Fruit fly (Drosophila melanogaster) whole organism, prepupa: ENCODE data around the gene HIPP1.

ENCODE experiments used
- Blimp-1 ChIP-seq: fragments of 200-800 bp; sonication (Bioruptor generic); optimal IDR thresholded peaks from 3 replicates; lab custom pipeline; 2017; ENCODE audit warnings: missing biosample characterization, missing genetic modification characterization, mild to moderate bottlenecking, moderate library complexity, missing genetic modification reagents
- CG11294 ChIP-seq: fragments of 200-800 bp; sonication (Bioruptor generic); IDR thresholded peaks from 2 replicates; pipeline ENCODE4 v1.3.6; 2022; ENCODE audit warnings: missing biosample characterization, missing genetic modification characterization
- CG11762 ChIP-seq: fragments of 200-800 bp; sonication (Bioruptor generic); optimal IDR thresholded peaks from 3 replicates; lab custom pipeline; 2016; ENCODE audit warnings: missing biosample characterization, missing genetic modification characterization; ENCODE audit not compliant: insufficient read depth
- CG11902 ChIP-seq: fragments of 200-800 bp; sonication (Bioruptor generic); optimal IDR thresholded peaks from 3 replicates; lab custom pipeline; 2016; ENCODE audit warnings: missing biosample characterization, missing genetic modification characterization
- CG15336 ChIP-seq: fragments of 200-800 bp; sonication (Bioruptor generic); IDR thresholded peaks from 2 replicates; pipeline ENCODE4 v1.3.6; 2022; ENCODE audit warnings: missing biosample characterization, missing genetic modification characterization
- CG1621 ChIP-seq: fragments of 200-800 bp; sonication (Bioruptor generic); optimal IDR thresholded peaks from 3 replicates; lab custom pipeline; 2018; ENCODE audit warnings: missing biosample characterization, mild to moderate bottlenecking, missing genetic modification characterization
- CG31627 ChIP-seq: fragments of 200-800 bp; sonication (Bioruptor generic); optimal IDR thresholded peaks from 3 replicates; lab custom pipeline; 2016; ENCODE audit warnings: missing biosample characterization, missing genetic modification characterization
- CG6276 ChIP-seq: fragments of 200-800 bp; sonication (Bioruptor generic); optimal IDR thresholded peaks from 2 replicates; lab custom pipeline; 2017; ENCODE audit warnings: missing biosample characterization, mild to moderate bottlenecking, missing genetic modification characterization
- CG6792 ChIP-seq: fragments of 200-800 bp; sonication (Bioruptor generic); optimal IDR thresholded peaks from 3 replicates; lab custom pipeline; 2016; ENCODE audit warnings: missing biosample characterization, missing genetic modification characterization
- CG6808 ChIP-seq: fragments of 200-800 bp; sonication (Bioruptor generic); optimal IDR thresholded peaks from 3 replicates; lab custom pipeline; 2017; ENCODE audit warnings: missing biosample characterization, missing genetic modification characterization, mild to moderate bottlenecking, moderate library complexity, missing genetic modification reagents
- CG7368 ChIP-seq: fragments of 200-800 bp; sonication (Bioruptor generic); optimal IDR thresholded peaks from 3 replicates; lab custom pipeline; 2016; ENCODE audit warnings: missing biosample characterization, missing genetic modification characterization
- CG8319 ChIP-seq: fragments of 200-800 bp; sonication (Bioruptor generic); optimal IDR thresholded peaks from 3 replicates; lab custom pipeline; 2016; ENCODE audit warnings: missing biosample characterization, missing genetic modification characterization
- CG9139 ChIP-seq: fragments of 200-800 bp; sonication (Bioruptor generic); optimal IDR thresholded peaks from 3 replicates; lab custom pipeline; 2017; ENCODE audit warnings: missing biosample characterization, mild to moderate bottlenecking, missing genetic modification characterization
- Eip75B ChIP-seq: fragments of 200-800 bp; sonication (Bioruptor generic); optimal IDR thresholded peaks from 3 replicates; lab custom pipeline; 2016; ENCODE audit warnings: missing biosample characterization, missing genetic modification characterization
- Eip78C ChIP-seq: fragments of 200-800 bp; sonication (Bioruptor generic); peaks from one replicate; lab custom pipeline; 2016; ENCODE audit warnings: missing biosample characterization, missing genetic modification characterization
- Eip93F ChIP-seq: fragments of 200-800 bp; sonication (Bioruptor generic); optimal IDR thresholded peaks from 2 replicates; lab custom pipeline; 2016; ENCODE audit warnings: missing biosample characterization, mild to moderate bottlenecking, missing genetic modification characterization
- Ets21C ChIP-seq: fragments of 200-800 bp; sonication (Bioruptor generic); optimal IDR thresholded peaks from 3 replicates; lab custom pipeline; 2016; ENCODE audit warnings: missing biosample characterization, missing genetic modification characterization
- Gug ChIP-seq: fragments of 200-800 bp; sonication (Bioruptor generic); IDR thresholded peaks from 2 replicates; pipeline ENCODE4 v1.3.6; 2022; ENCODE audit warnings: missing biosample characterization, missing genetic modification characterization
- Hr38 ChIP-seq: sonication (Bioruptor generic); optimal IDR thresholded peaks from 2 replicates; lab custom pipeline; 2016; ENCODE audit warnings: missing biosample characterization, missing genetic modification characterization
- Hr39 ChIP-seq: fragments of 200-800 bp; sonication (Bioruptor generic); optimal IDR thresholded peaks from 2 replicates; lab custom pipeline; 2016; ENCODE audit warnings: missing biosample characterization, missing genetic modification characterization
- Met ChIP-seq: fragments of 200-800 bp; sonication (Bioruptor generic); optimal IDR thresholded peaks from 3 replicates; lab custom pipeline; 2016; ENCODE audit warnings: missing biosample characterization, missing genetic modification characterization
- OdsH ChIP-seq: fragments of 200-800 bp; sonication (Bioruptor generic); optimal IDR thresholded peaks from 3 replicates; lab custom pipeline; 2016; ENCODE audit warnings: missing biosample characterization, missing genetic modification characterization
- Sox102F ChIP-seq: fragments of 200-800 bp; sonication (Bioruptor generic); optimal IDR thresholded peaks from 2 replicates; lab custom pipeline; 2016; ENCODE audit warnings: missing biosample characterization, mild to moderate bottlenecking, missing genetic modification characterization
- Sox15 ChIP-seq: fragments of 200-800 bp; sonication (Bioruptor generic); optimal IDR thresholded peaks from 3 replicates; lab custom pipeline; 2016; ENCODE audit warnings: missing biosample characterization, missing genetic modification characterization
- acj6 ChIP-seq: fragments of 200-800 bp; sonication (Bioruptor generic); optimal IDR thresholded peaks from 3 replicates; lab custom pipeline; 2016; ENCODE audit warnings: missing biosample characterization, missing genetic modification characterization
- cyc ChIP-seq: fragments of 200-800 bp; sonication (Bioruptor generic); optimal IDR thresholded peaks from 3 replicates; lab custom pipeline; 2016; ENCODE audit warnings: missing biosample characterization, missing genetic modification characterization
- dsx ChIP-seq: fragments of 200-800 bp; optimal IDR thresholded peaks from 3 replicates; lab custom pipeline; 2019; ENCODE audit warnings: missing biosample characterization, mild to moderate bottlenecking, missing genetic modification characterization, moderate library complexity; ENCODE audit not compliant: poor library complexity, severe bottlenecking
- esn ChIP-seq: fragments of 200-800 bp; sonication (Bioruptor generic); optimal IDR thresholded peaks from 2 replicates; lab custom pipeline; 2016; ENCODE audit warnings: missing biosample characterization, mild to moderate bottlenecking, missing genetic modification characterization, moderate library complexity
- fd59A ChIP-seq: fragments of 200-800 bp; sonication (Bioruptor generic); optimal IDR thresholded peaks from 2 replicates; lab custom pipeline; 2017; ENCODE audit warnings: missing biosample characterization, mild to moderate bottlenecking, missing genetic modification characterization, missing genetic modification reagents
- fd85E ChIP-seq: fragments of 200-800 bp; sonication (Bioruptor generic); optimal IDR thresholded peaks from 3 replicates; lab custom pipeline; 2016; ENCODE audit warnings: missing biosample characterization, missing genetic modification characterization
- fkh ChIP-seq: fragments of 200-800 bp; sonication (Bioruptor generic); optimal IDR thresholded peaks from 3 replicates; lab custom pipeline; 2017; ENCODE audit warnings: missing biosample characterization, mild to moderate bottlenecking, missing genetic modification characterization, moderate library complexity
- lz ChIP-seq: fragments of 200-800 bp; sonication (Bioruptor generic); optimal IDR thresholded peaks from 3 replicates; lab custom pipeline; 2016; ENCODE audit warnings: missing biosample characterization, missing genetic modification characterization
- net ChIP-seq: fragments of 200-800 bp; sonication (Bioruptor generic); optimal IDR thresholded peaks from 3 replicates; lab custom pipeline; 2016; ENCODE audit warnings: missing biosample characterization, missing genetic modification characterization
- pdm3 ChIP-seq: fragments of 200-800 bp; sonication (Bioruptor generic); optimal IDR thresholded peaks from 3 replicates; lab custom pipeline; 2016; ENCODE audit warnings: missing biosample characterization, missing genetic modification characterization
- salr ChIP-seq, 2 experiments: fragments of 200-800 bp; sonication (Bioruptor generic); optimal IDR thresholded peaks; 3 replicates each; lab custom pipeline; 2016 to 2018; ENCODE audit warnings: missing biosample characterization in 2 of 2, missing genetic modification characterization in 2 of 2, mild to moderate bottlenecking in 1 of 2
- ss ChIP-seq, 2 experiments: fragments of 200-800 bp; sonication (Bioruptor generic); optimal IDR thresholded peaks; 2 replicates in 1 of 2; 3 replicates in 1 of 2; lab custom pipeline; 2017 to 2018; ENCODE audit warnings: mild to moderate bottlenecking in 2 of 2, missing biosample characterization in 2 of 2, missing genetic modification characterization in 2 of 2, moderate library complexity in 1 of 2
- vri ChIP-seq: fragments of 200-800 bp; sonication (Bioruptor generic); optimal IDR thresholded peaks from 3 replicates; lab custom pipeline; 2016; ENCODE audit warnings: missing biosample characterization, mild to moderate bottlenecking, missing genetic modification characterization

The HIPP1 gene

DNA sequence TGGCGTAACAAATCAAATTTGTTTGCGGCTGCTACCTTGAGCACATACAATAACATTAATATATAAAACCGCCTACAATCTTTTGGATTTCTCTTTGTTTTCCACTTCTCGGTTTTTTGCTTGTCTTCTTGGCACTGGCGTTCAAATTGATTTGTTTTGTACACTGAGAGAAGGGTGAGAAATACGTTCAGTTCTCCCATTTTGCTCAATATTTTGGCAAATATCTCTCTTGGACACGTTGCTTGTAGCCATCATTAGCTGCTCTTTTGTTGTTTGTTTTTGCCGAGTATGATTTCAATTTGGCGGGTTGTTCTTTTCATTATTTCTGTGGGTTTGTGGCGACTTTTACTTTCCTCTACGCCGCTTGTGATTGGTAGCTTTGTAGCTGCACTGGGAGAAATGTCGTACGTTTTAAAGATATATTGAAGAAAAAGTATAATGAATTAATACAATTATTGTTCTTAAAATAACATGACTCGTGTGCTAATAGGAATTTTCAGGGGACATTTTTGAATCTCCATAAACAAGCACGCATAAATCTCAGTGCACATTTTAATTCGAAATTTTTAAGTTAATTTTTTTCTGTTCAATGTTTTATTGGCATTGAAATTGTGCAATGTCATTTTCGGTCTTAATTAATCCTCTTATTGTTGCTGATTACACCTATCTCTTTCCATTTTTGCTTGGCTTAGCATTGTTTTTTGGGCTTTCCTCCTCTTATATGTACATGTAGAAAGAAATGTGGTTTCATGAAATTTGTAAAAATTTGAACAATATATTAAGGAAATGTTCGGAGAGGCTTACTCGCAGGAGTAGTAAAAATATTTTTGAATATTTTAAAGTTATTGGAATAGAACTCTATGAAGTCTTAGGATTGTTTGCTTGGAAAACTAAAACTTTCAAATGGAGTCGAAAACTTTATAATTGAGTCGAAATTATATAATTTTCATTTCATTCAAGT is 17.8 kb downstream of the HIPP1 start (continued):
- TF ChIP-seq CG11294 (GFP tag; lab: Robert Waterston, UW), result no peak

dm6 chr3L:20827962-20828361 is 18.5 kb downstream of the HIPP1 start:
- TF ChIP-seq Ets21C (GFP tag; lab: Kevin White, UChicago) (no peak), CG9139 (GFP tag; lab: Kevin White, UChicago) (no peak), fkh (GFP tag; lab: Kevin White, UChicago) (no peak), CG11902 (GFP tag; lab: Kevin White, UChicago) (no peak), CG1621 (no peak), Hr39 (GFP tag; lab: Kevin White, UChicago) (no peak)
- TF ChIP-seq, all 60 proteins: peak for 0

DNA sequence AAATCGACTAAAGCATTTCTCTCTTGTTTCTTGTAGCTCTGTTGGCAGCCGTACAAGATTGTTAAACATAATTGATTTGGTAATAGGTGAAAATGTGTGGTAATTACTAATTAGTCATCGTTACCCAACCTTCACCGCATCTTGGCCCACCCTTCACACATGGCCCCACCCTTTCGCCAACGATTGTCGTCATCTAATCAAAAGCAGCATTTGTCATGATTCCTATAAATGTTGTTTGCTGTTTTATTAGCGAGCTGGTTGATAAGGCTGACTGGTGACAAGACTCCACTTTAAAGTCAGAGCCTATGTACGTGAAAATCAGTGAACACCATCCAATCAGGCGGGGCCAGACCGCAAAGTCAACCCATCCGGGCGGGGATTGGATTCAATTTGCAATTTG is 20.9 kb downstream of the HIPP1 start:
- peak; percentile 47 for TF ChIP-seq vri
- TF ChIP-seq fkh (GFP tag; lab: Kevin White, UChicago), result no peak

- TF ChIP-seq Eip78C (GFP tag; lab: Kevin White, UChicago), result peak; percentile 29
- no peak for TF ChIP-seq CG6276
- no peak for TF ChIP-seq CG15336
- TF ChIP-seq CG6792 (GFP tag; lab: Kevin White, UChicago), result no peak
- no peak for TF ChIP-seq OdsH
These were observed 24.7 kb downstream of the HIPP1 start for dm6 chr3L:20834150-20834549.

dm6 chr3L:20835882-20836281 is 26.4 kb downstream of the HIPP1 start, which contains the start of gene CG3288:
Gene CG3288, plus strand, starts transcription at chr3L:20836182.
- TF ChIP-seq Met (GFP tag; lab: Kevin White, UChicago) (no peak), OdsH (no peak), fd59A (GFP tag; lab: Kevin White, UChicago) (no peak), CG7368 (GFP tag; lab: Kevin White, UChicago) (no peak), Sox102F (GFP tag; lab: Kevin White, UChicago) (no peak), ss (GFP tag; optimal IDR thresholded peaks at IDR 0.05; lab: Kevin White, UChicago) (no peak), net (GFP tag; lab: Kevin White, UChicago) (no peak), salr (GFP tag; optimal IDR thresholded peaks at IDR 0.05; lab: Kevin White, UChicago) (no peak), pdm3 (GFP tag; lab: Kevin White, UChicago) (no peak), Sox15 (GFP tag; lab: Kevin White, UChicago) (no peak), CG15336 (no peak), Hr38 (GFP tag; lab: Kevin White, UChicago) (no peak), CG6276 (no peak), dsx (no peak), Gug (no peak), CG6808 (no peak)

DNA sequence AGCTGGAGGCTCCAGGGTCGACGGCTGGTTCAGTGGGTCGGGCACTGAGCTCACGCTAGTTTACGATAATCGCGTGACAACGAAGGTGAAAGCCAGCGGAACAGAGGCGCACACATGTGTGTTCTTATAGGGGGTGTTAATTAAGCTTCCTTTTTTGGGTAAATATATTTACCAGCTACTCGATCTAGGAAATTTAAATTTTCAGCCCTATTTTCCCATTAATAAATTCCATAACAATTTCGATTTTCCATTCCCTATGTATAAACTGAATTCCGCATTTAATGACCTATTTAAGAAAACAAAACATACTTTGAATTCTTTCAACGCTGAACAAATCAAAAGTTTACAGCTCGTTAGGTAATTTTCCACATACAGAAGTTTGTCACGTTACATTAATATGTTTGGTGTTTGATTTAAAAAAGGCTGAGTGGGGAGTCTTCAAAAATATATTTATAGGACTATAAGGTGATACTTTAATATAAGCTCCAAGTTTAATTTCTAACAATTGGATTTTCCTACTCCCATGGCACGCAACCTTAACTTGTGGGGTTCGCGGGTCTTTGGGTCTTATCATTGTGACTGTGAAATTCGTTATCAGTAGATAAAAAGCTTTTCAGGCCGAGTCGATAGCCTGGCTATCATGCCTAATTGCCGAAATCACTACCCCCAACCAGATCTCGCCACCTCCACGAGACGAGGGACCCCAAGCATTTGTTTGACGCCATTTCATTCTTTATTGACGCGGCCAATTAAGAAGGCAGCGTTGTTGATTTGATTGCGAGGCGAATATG is 27.8 kb downstream of the HIPP1 start, which contains the start of gene CG13255:
Gene CG13255 (plus strand): TSS at position 449 of the 791 bp plus-strand sequence.
- TF ChIP-seq fkh (GFP tag; lab: Kevin White, UChicago), result peak; percentile 15
- TF ChIP-seq CG1621, result no peak
- peak; percentile 13 for TF ChIP-seq CG6792 (GFP tag; lab: Kevin White, UChicago)
- peak; percentile 19 for TF ChIP-seq lz
- TF ChIP-seq Hr39 (GFP tag; lab: Kevin White, UChicago), result peak; percentile 47
- TF ChIP-seq Sox102F (GFP tag; lab: Kevin White, UChicago), result no peak
- TF ChIP-seq Eip75B (GFP tag; lab: Kevin White, UChicago), result peak; percentile 29
- no peak for TF ChIP-seq Blimp-1 (GFP tag; lab: Kevin White, UChicago)
- TF ChIP-seq cyc (GFP tag; lab: Kevin White, UChicago), result peak; percentile 2
- peak; percentile 4 for TF ChIP-seq acj6 (GFP tag; lab: Kevin White, UChicago)
- TF ChIP-seq esn (GFP tag; lab: Kevin White, UChicago), result peak; percentile 56
- TF ChIP-seq CG8319 (GFP tag; lab: Kevin White, UChicago), result peak; percentile 0
- TF ChIP-seq Eip93F (GFP tag; lab: Kevin White, UChicago), result peak; percentile 18
- TF ChIP-seq Met (GFP tag; lab: Kevin White, UChicago), result peak; percentile 15
- no peak for TF ChIP-seq CG6808
- peak; percentile 48 for TF ChIP-seq Eip78C (GFP tag; lab: Kevin White, UChicago)
- TF ChIP-seq CG11902 (GFP tag; lab: Kevin White, UChicago), result no peak
- no peak for TF ChIP-seq fd85E (GFP tag; lab: Kevin White, UChicago)
- TF ChIP-seq CG31627, result peak; percentile 34
- no peak for TF ChIP-seq Gug
- TF ChIP-seq CG11762 (GFP tag; lab: Kevin White, UChicago), result no peak
